Worm (Caenorhabditis elegans) whole organism, L3 larva: Measurements from ENCODE around the gene K09B3.1.

ENCODE experiments used
- mdl-1 ChIP-seq: fragments of 150-350 bp; optimal IDR thresholded peaks from 2 replicates; lab custom pipeline; 2014; ENCODE audit warnings: missing biosample characterization, missing genetic modification characterization
- pha-4 ChIP-seq: fragments of 150-350 bp; optimal IDR thresholded peaks from 2 replicates; lab custom pipeline; 2014; ENCODE audit warnings: missing biosample characterization, missing genetic modification reagents, missing genetic modification characterization
- tbx-2 ChIP-seq: sonication (generic microtip); optimal IDR thresholded peaks from 2 replicates; lab custom pipeline; 2016; ENCODE audit warnings: mild to moderate bottlenecking, missing genetic modification characterization, missing compliant biosample characterization
- unc-62 ChIP-seq: fragments of 150-350 bp; sonication (generic microtip); optimal IDR thresholded peaks from 4 replicates; lab custom pipeline; 2014; ENCODE audit warnings: missing biosample characterization, missing genetic modification reagents, missing genetic modification characterization
- ztf-11 ChIP-seq: fragments of 150-350 bp; optimal IDR thresholded peaks from 2 replicates; lab custom pipeline; 2014; ENCODE audit warnings: missing biosample characterization, missing genetic modification characterization

DNA sequence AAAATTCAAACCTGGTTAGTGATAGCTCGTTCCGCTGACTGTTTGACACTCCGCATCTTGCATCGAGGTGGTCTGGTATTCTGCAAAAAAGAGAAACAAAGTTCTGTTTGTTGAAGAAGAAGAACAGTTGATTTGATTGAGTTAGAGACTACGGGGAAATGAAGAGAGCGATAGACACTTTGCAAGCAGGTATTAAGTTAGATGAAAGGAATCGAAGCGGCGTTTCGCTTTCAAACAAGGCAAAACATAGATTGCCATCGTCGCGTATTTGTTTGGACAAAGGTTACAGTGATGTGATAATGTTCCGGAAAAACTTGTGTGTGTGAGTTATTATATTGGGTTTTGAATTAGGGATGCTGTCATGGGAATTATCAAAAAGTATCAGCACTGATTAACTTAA is 22.7 kb downstream of the K09B3.1 start:
- TF ChIP-seq tbx-2 (no peak), pha-4 (tag; lab: Kevin White, UChicago) (no peak), mdl-1 (tag; lab: Kevin White, UChicago) (no peak), ztf-11 (tag; lab: Kevin White, UChicago) (no peak), unc-62 (GFP tag; lab: Kevin White, UChicago) (no peak)
